Worm (Caenorhabditis elegans) whole organism, young adult: ENCODE results near the gene F02D8.9.

ENCODE experiments used
- F10E7.11 ChIP-seq: sonication (generic microtip); optimal IDR thresholded peaks from 2 replicates; lab custom pipeline; 2017; ENCODE audit warnings: mild to moderate bottlenecking, missing genetic modification characterization, moderate library complexity, missing compliant biosample characterization
- K12H6.12 ChIP-seq: fragments of 200-800 bp; sonication (Bioruptor generic); optimal IDR thresholded peaks from 2 replicates; lab custom pipeline; 2018; ENCODE audit warnings: mild to moderate bottlenecking, missing genetic modification characterization, missing compliant biosample characterization
- T07F8.4 ChIP-seq: sonication (generic microtip); optimal IDR thresholded peaks from 2 replicates; lab custom pipeline; 2016; ENCODE audit warnings: mild to moderate bottlenecking, missing genetic modification characterization, moderate library complexity, missing compliant biosample characterization
- ceh-40 ChIP-seq: fragments of 200-800 bp; sonication (Bioruptor generic); IDR thresholded peaks from 2 replicates; pipeline ENCODE4 v1.3.6; 2022; ENCODE audit warnings: missing genetic modification characterization, missing compliant biosample characterization
- ets-4 ChIP-seq: fragments of 200-800 bp; sonication (Bioruptor generic); optimal IDR thresholded peaks from 2 replicates; lab custom pipeline; 2018; ENCODE audit warnings: mild to moderate bottlenecking, missing genetic modification characterization, missing compliant biosample characterization
- him-1 ChIP-seq: sonication (generic microtip); optimal IDR thresholded peaks from 2 replicates; lab custom pipeline; 2016; ENCODE audit warnings: missing genotype, missing genetic modification reagents, missing genetic modification characterization, missing compliant biosample characterization
- nfya-1 ChIP-seq: sonication (generic microtip); optimal IDR thresholded peaks from 2 replicates; lab custom pipeline; 2017; ENCODE audit warnings: antibody characterized with exemption, missing compliant biosample characterization, missing genetic modification characterization, borderline replicate concordance; ENCODE audit not compliant: insufficient read depth
- snpc-4 ChIP-seq, 5 experiments: fragments of 150-350 bp in 1 of 5; sonication (generic microtip) in 4 of 5; optimal IDR thresholded peaks; 2 replicates each; lab custom pipeline; 2014 to 2018; ENCODE audit warnings: missing genetic modification characterization in 5 of 5, missing biosample characterization in 3 of 5, antibody characterized with exemption in 2 of 5, mild to moderate bottlenecking in 2 of 5, missing compliant biosample characterization in 2 of 5, missing genotype in 2 of 5, moderate library complexity in 2 of 5, missing genetic modification reagents in 1 of 5
- zim-3 ChIP-seq: sonication (generic microtip); optimal IDR thresholded peaks from 2 replicates; lab custom pipeline; 2017; ENCODE audit warnings: mild to moderate bottlenecking, missing genetic modification characterization, moderate library complexity, missing compliant biosample characterization
- ztf-3 ChIP-seq: fragments of 200-800 bp; sonication (Bioruptor generic); optimal IDR thresholded peaks from 2 replicates; lab custom pipeline; 2018; ENCODE audit warnings: mild to moderate bottlenecking, missing genetic modification characterization, missing compliant biosample characterization

DNA sequence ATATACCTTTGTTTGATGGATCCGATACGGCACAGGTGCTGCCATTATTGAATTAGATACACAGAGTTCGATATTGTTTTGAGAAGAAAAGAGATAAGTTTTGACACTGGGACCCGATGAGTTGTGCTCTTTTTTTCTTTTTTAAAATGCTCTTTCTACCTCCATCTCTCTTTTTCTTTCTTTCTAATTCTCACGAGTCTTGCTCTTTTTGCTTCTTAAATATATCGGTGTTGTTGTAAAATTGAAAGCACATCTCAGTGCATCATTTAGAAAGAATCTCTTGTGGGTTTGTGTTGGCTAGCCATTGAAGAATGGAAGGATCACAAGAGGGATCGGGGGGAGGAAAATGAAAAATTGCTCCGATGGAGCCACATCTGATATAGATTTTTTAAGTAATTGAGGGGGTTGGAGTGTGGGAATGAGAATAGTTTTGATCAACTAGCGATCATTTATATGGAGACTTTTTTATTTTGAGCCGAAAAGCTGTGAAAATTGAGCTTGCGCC, 46.2 kb downstream of the F02D8.9 start, which contains the start of gene H12D21.9:
- TF ChIP-seq nfya-1 (no peak), zim-3 (tag; lab: Kevin White, UChicago) (no peak), T07F8.4 (tag; lab: Kevin White, UChicago) (no peak), snpc-4 (GFP tag; optimal IDR thresholded peaks at IDR 0.05; lab: Kevin White, UChicago) (no peak), snpc-4 (tag; optimal IDR thresholded peaks at IDR 0.05; lab: Kevin White, UChicago) (no peak), F10E7.11 (tag; lab: Kevin White, UChicago) (no peak), him-1 (tag; lab: Kevin White, UChicago) (no peak), ets-4 (GFP tag; lab: Kevin White, UChicago) (no peak), ceh-40 (GFP tag; lab: Robert Waterston, UW) (no peak), ztf-3 (GFP tag; lab: Kevin White, UChicago) (no peak), K12H6.12 (tag; lab: Kevin White, UChicago) (no peak)
